Fruit fly (Drosophila melanogaster) whole organism, pupa: ENCODE results near the gene CG32110.

ENCODE experiments used
- CG10348 ChIP-seq: fragments of 200-800 bp; sonication (Bioruptor generic); IDR thresholded peaks from 2 replicates; pipeline ENCODE4 v1.3.6; 2022; ENCODE audit warnings: missing biosample characterization, missing genetic modification characterization
- CG12605 ChIP-seq: fragments of 200-800 bp; sonication (Bioruptor generic); IDR thresholded peaks from 2 replicates; pipeline ENCODE4 v1.3.6; 2022; ENCODE audit warnings: missing biosample characterization, missing genetic modification characterization
- CG13204 ChIP-seq: fragments of 200-800 bp; sonication (Bioruptor generic); optimal IDR thresholded peaks from 2 replicates; lab custom pipeline; 2018; ENCODE audit warnings: missing biosample characterization, mild to moderate bottlenecking, missing genetic modification characterization, moderate library complexity
- CG14655 ChIP-seq: fragments of 200-800 bp; sonication (Bioruptor generic); optimal IDR thresholded peaks from 3 replicates; lab custom pipeline; 2017; ENCODE audit warnings: mild to moderate bottlenecking, missing biosample characterization, missing genetic modification reagents, missing genetic modification characterization
- CG15710 ChIP-seq: fragments of 200-800 bp; sonication (Bioruptor generic); optimal IDR thresholded peaks from 2 replicates; lab custom pipeline; 2018; ENCODE audit warnings: missing biosample characterization, mild to moderate bottlenecking, missing genetic modification characterization, moderate library complexity
- CG17806 ChIP-seq: fragments of 200-800 bp; sonication (Bioruptor generic); optimal IDR thresholded peaks from 2 replicates; lab custom pipeline; 2018; ENCODE audit warnings: missing biosample characterization, mild to moderate bottlenecking, missing genetic modification characterization, moderate library complexity
- CG32121 ChIP-seq: fragments of 200-800 bp; sonication (Bioruptor generic); IDR thresholded peaks from 2 replicates; pipeline ENCODE4 v1.3.6; 2022; ENCODE audit warnings: missing biosample characterization, missing genetic modification characterization
- CG34367 ChIP-seq: fragments of 200-800 bp; sonication (Bioruptor generic); optimal IDR thresholded peaks from 2 replicates; lab custom pipeline; 2018; ENCODE audit warnings: missing biosample characterization, mild to moderate bottlenecking, missing genetic modification characterization
- CG4496 ChIP-seq: fragments of 200-800 bp; sonication (Bioruptor generic); IDR thresholded peaks from 3 replicates; pipeline ENCODE4 v1.3.6; 2022; ENCODE audit warnings: missing biosample characterization, missing genetic modification characterization
- CG8159 ChIP-seq: fragments of 200-800 bp; sonication (Bioruptor generic); optimal IDR thresholded peaks from 3 replicates; lab custom pipeline; 2018; ENCODE audit warnings: missing biosample characterization, mild to moderate bottlenecking, missing genetic modification characterization, moderate library complexity
- CG8301 ChIP-seq: fragments of 200-800 bp; sonication (Bioruptor generic); optimal IDR thresholded peaks from 2 replicates; lab custom pipeline; 2018; ENCODE audit warnings: missing biosample characterization, mild to moderate bottlenecking, missing genetic modification characterization
- CG9948 ChIP-seq: fragments of 200-800 bp; sonication (Bioruptor generic); optimal IDR thresholded peaks from 2 replicates; lab custom pipeline; 2018; ENCODE audit warnings: missing biosample characterization, mild to moderate bottlenecking, missing genetic modification characterization, moderate library complexity
- D1 ChIP-seq: fragments of 200-800 bp; sonication (Bioruptor generic); optimal IDR thresholded peaks from 2 replicates; lab custom pipeline; 2018; ENCODE audit warnings: missing biosample characterization, mild to moderate bottlenecking, missing genetic modification characterization, moderate library complexity
- EcR ChIP-seq: fragments of 200-800 bp; sonication (Bioruptor generic); optimal IDR thresholded peaks from 3 replicates; lab custom pipeline; 2019; ENCODE audit warnings: missing biosample characterization, missing genetic modification characterization, mild to moderate bottlenecking, moderate library complexity, missing genetic modification reagents
- Ets98B ChIP-seq: fragments of 200-800 bp; sonication (Bioruptor generic); IDR thresholded peaks from 2 replicates; pipeline ENCODE4 v1.3.6; 2022; ENCODE audit warnings: missing biosample characterization, missing genetic modification characterization
- Pif1A ChIP-seq: fragments of 200-800 bp; sonication (Bioruptor generic); optimal IDR thresholded peaks from 3 replicates; lab custom pipeline; 2016; ENCODE audit warnings: missing biosample characterization, missing genetic modification characterization
- Pif1B ChIP-seq: fragments of 200-800 bp; sonication (Bioruptor generic); optimal IDR thresholded peaks from 3 replicates; lab custom pipeline; 2016; ENCODE audit warnings: missing biosample characterization, missing genetic modification characterization
- Snoo ChIP-seq: fragments of 200-800 bp; sonication (Bioruptor generic); optimal IDR thresholded peaks from 3 replicates; lab custom pipeline; 2017; ENCODE audit warnings: missing biosample characterization, mild to moderate bottlenecking, missing genetic modification characterization, inconsistent platforms
- fd96Ca ChIP-seq: fragments of 200-800 bp; sonication (Bioruptor generic); IDR thresholded peaks from 3 replicates; pipeline ENCODE4 v1.3.6; 2022; ENCODE audit warnings: missing biosample characterization, missing genetic modification characterization
- gl ChIP-seq: fragments of 200-800 bp; sonication (Bioruptor generic); optimal IDR thresholded peaks from 2 replicates; lab custom pipeline; 2018; ENCODE audit warnings: missing biosample characterization, mild to moderate bottlenecking, missing genetic modification characterization
- rn ChIP-seq: fragments of 200-800 bp; sonication (Bioruptor generic); IDR thresholded peaks from 2 replicates; pipeline ENCODE4 v1.3.6; 2022; ENCODE audit warnings: missing biosample characterization, missing genetic modification characterization

Gene CG32110

DNA sequence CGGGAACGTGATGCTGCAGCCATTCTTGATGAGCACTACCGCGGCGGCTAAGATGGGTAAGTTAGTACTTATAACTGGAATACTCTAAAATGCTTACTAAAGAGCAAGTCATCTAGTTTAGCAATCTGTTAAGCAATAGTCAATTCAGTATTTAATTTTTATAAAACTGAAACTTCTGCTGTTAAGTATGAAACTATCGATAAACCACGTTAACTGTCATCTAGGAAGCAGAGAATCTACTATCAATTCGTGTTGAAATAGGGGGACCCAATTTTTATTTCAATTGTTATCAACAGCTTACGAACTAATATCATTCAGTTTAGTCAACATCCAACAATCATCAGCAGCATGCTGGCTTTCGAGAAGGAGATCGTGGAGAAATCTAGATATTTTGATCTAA is at the start of gene CG32110:
CG32110 (plus strand) TSS at position 301 of the 400 bp plus-strand sequence.
- TF ChIP-seq Snoo (tag; lab: Kevin White, UChicago), result no peak
- no peak for TF ChIP-seq CG15710 (tag; lab: Kevin White, UChicago)
- TF ChIP-seq, all 21 proteins: peak for 0

DNA sequence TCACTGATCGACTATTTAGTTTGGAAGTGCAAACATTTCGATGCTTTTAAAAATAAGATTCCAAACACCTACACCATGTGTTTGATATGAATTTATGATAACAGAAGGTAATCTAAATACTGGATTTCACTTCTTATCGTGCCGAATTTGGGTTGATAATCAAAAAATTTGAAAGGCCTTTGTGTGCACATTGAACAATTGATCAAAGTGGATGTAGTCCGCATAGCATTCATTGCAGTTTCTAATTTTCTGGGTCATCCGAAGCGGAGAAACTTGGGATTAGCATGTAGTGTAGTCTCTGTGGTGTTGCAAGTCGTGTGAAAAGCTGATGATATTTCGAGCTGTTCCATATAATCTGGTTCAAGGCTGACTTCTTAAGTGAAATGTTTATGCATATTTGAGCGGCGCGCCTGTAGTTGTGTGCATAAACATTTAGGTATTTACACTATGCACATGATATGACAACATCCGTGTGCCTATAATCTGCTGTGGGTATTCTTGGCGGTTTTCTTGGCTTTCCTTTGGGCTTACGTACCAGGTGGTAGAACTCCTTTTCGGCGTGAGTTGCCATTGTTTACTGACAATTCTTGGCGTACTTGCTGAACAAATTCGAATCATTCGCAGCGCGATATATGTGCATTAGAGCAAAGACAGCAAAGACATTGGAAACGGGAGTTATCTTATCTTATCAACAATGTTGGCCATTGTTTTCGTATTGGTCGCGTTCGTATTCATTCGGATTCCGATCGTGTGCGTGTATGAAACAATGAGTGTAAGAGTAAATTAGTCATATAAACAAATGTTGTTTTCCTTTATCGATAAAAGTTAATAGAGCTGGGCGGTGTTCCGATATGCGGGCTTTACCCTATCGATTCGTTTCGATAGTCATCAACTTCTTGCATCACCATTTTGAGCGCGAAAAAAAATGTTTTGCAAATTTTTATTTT is 35.5 kb upstream of the CG32110 start, which contains the start of gene Hip1:
Hip1 (minus strand) TSS at position 834 of the 947 bp plus-strand sequence.
- no peak for TF ChIP-seq CG10348 (GFP tag; lab: Robert Waterston, UW)
- no peak for TF ChIP-seq Snoo (tag; lab: Kevin White, UChicago)
- TF ChIP-seq CG14655 (GFP tag; lab: Kevin White, UChicago), result no peak
- TF ChIP-seq Ets98B, result no peak
- TF ChIP-seq CG8159 (tag; lab: Kevin White, UChicago), result no peak
- no peak for TF ChIP-seq CG34367 (tag; lab: Kevin White, UChicago)
- no peak for TF ChIP-seq CG15710 (tag; lab: Kevin White, UChicago)
- no peak for TF ChIP-seq Pif1B (GFP tag; lab: Kevin White, UChicago)
- TF ChIP-seq, all 21 proteins: peak for 0

DNA sequence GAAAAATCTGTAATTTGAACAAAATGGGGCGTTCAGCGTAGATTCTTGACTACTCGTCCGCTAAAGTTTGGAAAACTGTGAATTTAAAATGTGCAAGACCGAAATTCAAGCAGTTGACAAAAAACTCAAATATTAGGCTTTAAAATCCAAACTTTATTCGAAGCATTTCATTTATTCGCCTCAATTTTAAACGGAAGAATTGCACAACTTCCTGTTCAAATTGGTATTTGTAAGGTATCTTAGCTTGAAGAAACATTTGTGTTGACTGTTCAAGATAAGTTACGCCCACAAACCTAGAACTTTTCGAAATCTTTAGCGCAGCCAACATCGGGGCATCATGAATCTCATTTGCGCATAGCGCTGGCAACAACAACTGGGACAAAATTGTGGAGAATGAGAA is 29.9 kb upstream of the CG32110 start, which contains the start of gene CG32106:
CG32106 (minus strand) TSS at position 101 of the 400 bp plus-strand sequence.
- TF ChIP-seq CG13204 (GFP tag; lab: Kevin White, UChicago), result no peak
- TF ChIP-seq Pif1A (GFP tag; lab: Kevin White, UChicago), result no peak
- no peak for TF ChIP-seq fd96Ca (GFP tag; lab: Robert Waterston, UW)
- TF ChIP-seq CG10348 (GFP tag; lab: Robert Waterston, UW), result no peak
- TF ChIP-seq CG14655 (GFP tag; lab: Kevin White, UChicago), result no peak
- no peak for TF ChIP-seq CG8301 (tag; lab: Kevin White, UChicago)
- no peak for TF ChIP-seq CG4496 (GFP tag; lab: Robert Waterston, UW)
- TF ChIP-seq CG34367 (tag; lab: Kevin White, UChicago), result no peak
- TF ChIP-seq CG8159 (tag; lab: Kevin White, UChicago), result no peak
- no peak for TF ChIP-seq EcR (GFP tag; lab: Kevin White, UChicago)
- no peak for TF ChIP-seq Snoo (tag; lab: Kevin White, UChicago)
- TF ChIP-seq CG17806 (tag; lab: Kevin White, UChicago), result no peak

DNA sequence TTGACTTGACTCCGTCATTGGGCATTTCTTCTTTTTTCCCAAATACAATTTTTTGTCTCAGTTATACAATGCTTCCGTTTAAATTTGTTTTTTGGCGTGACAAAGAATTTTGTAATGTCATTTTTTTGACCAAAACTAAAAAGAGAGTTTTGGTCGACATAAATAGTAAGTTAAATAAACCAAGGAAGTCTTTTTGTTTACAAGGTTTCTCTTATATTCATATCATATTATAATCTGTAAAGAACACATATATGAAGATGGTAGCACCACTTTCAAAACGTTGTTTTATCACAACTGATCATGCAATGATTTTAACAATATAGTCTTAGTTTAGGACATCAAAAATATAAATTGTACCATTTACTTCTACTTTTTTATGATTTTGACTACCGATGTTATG is 27.5 kb upstream of the CG32110 start, which contains the start of the genes CG10969 and CG17666:
CG10969 (minus strand) TSS at position 101 of the 400 bp plus-strand sequence.
CG17666 (plus strand) TSS at position 329 of the 400 bp plus-strand sequence.
- TF ChIP-seq CG13204 (GFP tag; lab: Kevin White, UChicago), result no peak
- TF ChIP-seq CG34367 (tag; lab: Kevin White, UChicago), result no peak
- TF ChIP-seq fd96Ca (GFP tag; lab: Robert Waterston, UW), result no peak
- TF ChIP-seq CG4496 (GFP tag; lab: Robert Waterston, UW), result no peak
- no peak for TF ChIP-seq CG8159 (tag; lab: Kevin White, UChicago)
- no peak for TF ChIP-seq Pif1B (GFP tag; lab: Kevin White, UChicago)
- TF ChIP-seq CG9948 (tag; lab: Kevin White, UChicago), result no peak
- no peak for TF ChIP-seq Pif1A (GFP tag; lab: Kevin White, UChicago)
- no peak for TF ChIP-seq gl (tag; lab: Kevin White, UChicago)
- no peak for TF ChIP-seq Snoo (tag; lab: Kevin White, UChicago)
- TF ChIP-seq Ets98B, result no peak
- no peak for TF ChIP-seq CG10348 (GFP tag; lab: Robert Waterston, UW)
- no peak for TF ChIP-seq CG15710 (tag; lab: Kevin White, UChicago)
- no peak for TF ChIP-seq CG17806 (tag; lab: Kevin White, UChicago)
- no peak for TF ChIP-seq CG14655 (GFP tag; lab: Kevin White, UChicago)
- no peak for TF ChIP-seq CG32121

DNA sequence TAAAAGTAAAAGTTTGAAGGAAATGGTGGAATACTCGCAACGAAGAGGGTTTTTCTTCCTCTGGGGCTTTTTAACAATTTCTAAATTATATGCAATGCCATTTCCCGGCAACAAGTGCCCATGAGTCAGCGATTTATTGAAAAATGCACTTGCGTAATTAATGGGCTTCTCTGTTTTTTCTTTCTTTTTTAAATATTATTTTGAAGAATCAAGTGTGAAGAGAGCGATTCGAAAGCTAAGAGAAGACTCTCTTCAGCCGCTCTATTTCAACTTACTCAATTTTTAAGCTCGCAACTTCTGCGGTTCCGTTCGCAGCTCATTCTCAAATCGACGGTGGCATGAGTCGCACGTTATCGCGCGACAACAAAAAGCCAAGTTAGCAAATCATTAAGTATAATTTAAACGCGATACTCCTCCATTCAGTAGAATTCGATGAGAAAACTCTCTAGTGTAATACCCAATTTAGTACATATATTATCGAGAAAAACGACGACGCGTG is 18.6 kb upstream of the CG32110 start, which contains the start of gene CG42709:
CG42709 (plus strand) TSS at position 318 of the 499 bp plus-strand sequence.
- TF ChIP-seq CG10348 (GFP tag; lab: Robert Waterston, UW), result no peak
- no peak for TF ChIP-seq D1 (tag; lab: Kevin White, UChicago)
- TF ChIP-seq Ets98B, result no peak; the same call in 1 of the 2 replicates
- TF ChIP-seq CG12605, result peak; percentile 30; the same call in 1 of the 2 replicates
- TF ChIP-seq CG8301 (tag; lab: Kevin White, UChicago), result no peak
- no peak for TF ChIP-seq CG9948 (tag; lab: Kevin White, UChicago)
- peak; percentile 17 for TF ChIP-seq gl (tag; lab: Kevin White, UChicago)
- no peak for TF ChIP-seq CG13204 (GFP tag; lab: Kevin White, UChicago)
- no peak for TF ChIP-seq CG4496 (GFP tag; lab: Robert Waterston, UW)
- no peak for TF ChIP-seq fd96Ca (GFP tag; lab: Robert Waterston, UW)
- TF ChIP-seq Pif1B (GFP tag; lab: Kevin White, UChicago), result peak; percentile 57
- no peak for TF ChIP-seq CG17806 (tag; lab: Kevin White, UChicago)
- no peak for TF ChIP-seq CG15710 (tag; lab: Kevin White, UChicago)
- peak; percentile 77 for TF ChIP-seq EcR (GFP tag; lab: Kevin White, UChicago)
- TF ChIP-seq CG14655 (GFP tag; lab: Kevin White, UChicago), result no peak
- TF ChIP-seq CG8159 (tag; lab: Kevin White, UChicago), result no peak
- peak; percentile 45 for TF ChIP-seq Pif1A (GFP tag; lab: Kevin White, UChicago)
- TF ChIP-seq CG32121, result no peak
- TF ChIP-seq rn (GFP tag; lab: Robert Waterston, UW), result no peak
- TF ChIP-seq CG34367 (tag; lab: Kevin White, UChicago), result no peak
- TF ChIP-seq Snoo (tag; lab: Kevin White, UChicago), result no peak
- TF ChIP-seq, all 21 proteins: peak for 5
